Worm (Caenorhabditis elegans) whole organism, young adult: ENCODE data around the gene H41C03.1.

Experiments
- B0035.1 ChIP-seq: sonication (generic microtip); optimal IDR thresholded peaks from 2 replicates; lab custom pipeline; 2016; ENCODE audit warnings: missing genetic modification characterization, mild to moderate bottlenecking, missing compliant biosample characterization, missing genotype, missing genetic modification reagents
- D2030.7 ChIP-seq: fragments of 200-800 bp; sonication (Bioruptor generic); IDR thresholded peaks from 2 replicates; pipeline ENCODE4 v1.3.6; 2022; ENCODE audit warnings: missing genetic modification reagents, missing genetic modification characterization, missing compliant biosample characterization
- K12H6.12 ChIP-seq: fragments of 200-800 bp; sonication (Bioruptor generic); optimal IDR thresholded peaks from 2 replicates; lab custom pipeline; 2018; ENCODE audit warnings: mild to moderate bottlenecking, missing genetic modification characterization, missing compliant biosample characterization
- T07F8.4 ChIP-seq: sonication (generic microtip); optimal IDR thresholded peaks from 2 replicates; lab custom pipeline; 2016; ENCODE audit warnings: mild to moderate bottlenecking, missing genetic modification characterization, moderate library complexity, missing compliant biosample characterization
- Y53G8AR.9 ChIP-seq: fragments of 200-800 bp; sonication (Bioruptor generic); conservative IDR thresholded peaks from 2 replicates; pipeline ENCODE4 v1.3.6; 2022; ENCODE audit warnings: missing genetic modification reagents, missing genetic modification characterization, missing compliant biosample characterization
- Y56A3A.18 ChIP-seq: fragments of 200-800 bp; sonication (Bioruptor generic); IDR thresholded peaks from 2 replicates; pipeline ENCODE4 v1.3.6; 2022; ENCODE audit warnings: missing genetic modification reagents, missing genetic modification characterization, missing compliant biosample characterization
- Y79H2A.3 ChIP-seq: fragments of 200-800 bp; sonication (Bioruptor generic); conservative IDR thresholded peaks from 2 replicates; pipeline ENCODE4 v1.3.6; 2022; ENCODE audit warnings: missing genetic modification reagents, missing genetic modification characterization, missing compliant biosample characterization
- Y95B8A.8 ChIP-seq: fragments of 200-800 bp; sonication (Bioruptor generic); IDR thresholded peaks from 2 replicates; pipeline ENCODE4 v1.3.6; 2022; ENCODE audit warnings: missing genetic modification reagents, missing genetic modification characterization, missing compliant biosample characterization
- akir-1 ChIP-seq: fragments of 200-800 bp; sonication (Bioruptor generic); optimal IDR thresholded peaks from 2 replicates; lab custom pipeline; 2018; ENCODE audit warnings: mild to moderate bottlenecking, missing genetic modification characterization, moderate library complexity, missing compliant biosample characterization
- aptf-2 ChIP-seq: fragments of 200-800 bp; sonication (Bioruptor generic); conservative IDR thresholded peaks from 2 replicates; pipeline ENCODE4 v1.3.6; 2022; ENCODE audit warnings: missing genetic modification reagents, missing genetic modification characterization, missing compliant biosample characterization
- aptf-3 ChIP-seq: fragments of 200-800 bp; sonication (Bioruptor generic); IDR thresholded peaks from 2 replicates; pipeline ENCODE4 v1.3.6; 2022; ENCODE audit warnings: missing genetic modification characterization, missing compliant biosample characterization
- atf-7 ChIP-seq: sonication (generic microtip); optimal IDR thresholded peaks from 2 replicates; lab custom pipeline; 2017; ENCODE audit warnings: mild to moderate bottlenecking, missing genetic modification characterization, missing compliant biosample characterization
- athp-1 ChIP-seq: sonication (generic microtip); optimal IDR thresholded peaks from 2 replicates; lab custom pipeline; 2017; ENCODE audit warnings: mild to moderate bottlenecking, missing genetic modification characterization, missing compliant biosample characterization
- cebp-2 ChIP-seq: fragments of 200-800 bp; sonication (Bioruptor generic); IDR thresholded peaks from 2 replicates; pipeline ENCODE4 v1.3.6; 2022; ENCODE audit warnings: missing genetic modification characterization, missing compliant biosample characterization
- ceh-40 ChIP-seq: fragments of 200-800 bp; sonication (Bioruptor generic); IDR thresholded peaks from 2 replicates; pipeline ENCODE4 v1.3.6; 2022; ENCODE audit warnings: missing genetic modification characterization, missing compliant biosample characterization
- ceh-79 ChIP-seq: sonication (generic microtip); optimal IDR thresholded peaks from 2 replicates; lab custom pipeline; 2017; ENCODE audit warnings: mild to moderate bottlenecking, missing genetic modification characterization, missing compliant biosample characterization
- ceh-91 ChIP-seq: fragments of 200-800 bp; sonication (Bioruptor generic); IDR thresholded peaks from 2 replicates; pipeline ENCODE4 v1.3.6; 2022; ENCODE audit warnings: missing genetic modification reagents, missing genetic modification characterization, missing compliant biosample characterization
- egl-44 ChIP-seq: fragments of 200-800 bp; sonication (Bioruptor generic); IDR thresholded peaks from 2 replicates; pipeline ENCODE4 v1.3.6; 2022; ENCODE audit warnings: missing genetic modification reagents, missing genetic modification characterization, missing compliant biosample characterization
- egrh-3 ChIP-seq: fragments of 200-800 bp; sonication (Bioruptor generic); IDR thresholded peaks from 2 replicates; pipeline ENCODE4 v1.3.6; 2022; ENCODE audit warnings: missing genetic modification reagents, missing genetic modification characterization, missing compliant biosample characterization
- ets-4 ChIP-seq: fragments of 200-800 bp; sonication (Bioruptor generic); optimal IDR thresholded peaks from 2 replicates; lab custom pipeline; 2018; ENCODE audit warnings: mild to moderate bottlenecking, missing genetic modification characterization, missing compliant biosample characterization
- gei-17 ChIP-seq: fragments of 200-800 bp; sonication (Bioruptor generic); optimal IDR thresholded peaks from 2 replicates; lab custom pipeline; 2018; ENCODE audit warnings: mild to moderate bottlenecking, missing genetic modification characterization, missing compliant biosample characterization
- hlh-26 ChIP-seq: fragments of 200-800 bp; sonication (Bioruptor generic); conservative IDR thresholded peaks from 2 replicates; pipeline ENCODE4 v1.3.6; 2022; ENCODE audit warnings: missing genetic modification reagents, missing genetic modification characterization, missing compliant biosample characterization
- let-607 ChIP-seq, 2 experiments: fragments of 200-800 bp in 1 of 2; sonication (Bioruptor generic) in 1 of 2; sonication (generic microtip) in 1 of 2; optimal IDR thresholded peaks; 2 replicates each; lab custom pipeline; 2016 to 2018; ENCODE audit warnings: mild to moderate bottlenecking in 2 of 2, missing compliant biosample characterization in 2 of 2, missing genetic modification characterization in 2 of 2, moderate library complexity in 2 of 2, missing genotype in 1 of 2
- lin-35 ChIP-seq, 3 experiments: fragments of 150-350 bp in 2 of 3; sonication (generic microtip) in 1 of 3; optimal IDR thresholded peaks; 2 replicates each; lab custom pipeline; 2014 to 2018; ENCODE audit warnings: missing biosample characterization in 3 of 3, missing genetic modification characterization in 3 of 3, missing genetic modification reagents in 3 of 3
- lin-40 ChIP-seq: sonication (generic microtip); optimal IDR thresholded peaks from 2 replicates; lab custom pipeline; 2016; ENCODE audit warnings: missing genetic modification characterization, mild to moderate bottlenecking, missing compliant biosample characterization, missing genotype, missing genetic modification reagents
- lsl-1 ChIP-seq: fragments of 200-800 bp; sonication (Bioruptor generic); optimal IDR thresholded peaks from 2 replicates; lab custom pipeline; 2018; ENCODE audit warnings: mild to moderate bottlenecking, missing genetic modification characterization, moderate library complexity, missing compliant biosample characterization
- madf-3 ChIP-seq: fragments of 200-800 bp; sonication (Bioruptor generic); IDR thresholded peaks from 2 replicates; pipeline ENCODE4 v1.3.6; 2022; ENCODE audit warnings: missing genetic modification reagents, missing genetic modification characterization, missing compliant biosample characterization
- madf-6 ChIP-seq: fragments of 200-800 bp; sonication (Bioruptor generic); IDR thresholded peaks from 2 replicates; pipeline ENCODE4 v1.3.6; 2022; ENCODE audit warnings: missing genetic modification reagents, missing genetic modification characterization, missing compliant biosample characterization
- madf-8 ChIP-seq: fragments of 200-800 bp; sonication (Bioruptor generic); conservative IDR thresholded peaks from 2 replicates; pipeline ENCODE4 v1.3.6; 2022; ENCODE audit warnings: missing genetic modification reagents, missing genetic modification characterization, missing compliant biosample characterization
- mxl-1 ChIP-seq: sonication (generic microtip); optimal IDR thresholded peaks from 2 replicates; lab custom pipeline; 2016; ENCODE audit warnings: missing genetic modification characterization, missing compliant biosample characterization
- nfya-2 ChIP-seq: fragments of 200-800 bp; sonication (Bioruptor generic); IDR thresholded peaks from 2 replicates; pipeline ENCODE4 v1.3.6; 2022; ENCODE audit warnings: missing genetic modification reagents, missing genetic modification characterization, missing compliant biosample characterization
- nhr-179 ChIP-seq: sonication (generic microtip); optimal IDR thresholded peaks from 2 replicates; lab custom pipeline; 2016; ENCODE audit warnings: mild to moderate bottlenecking, missing genetic modification characterization, missing compliant biosample characterization
- nhr-27 ChIP-seq: fragments of 200-800 bp; sonication (Bioruptor generic); optimal IDR thresholded peaks from 2 replicates; lab custom pipeline; 2018; ENCODE audit warnings: mild to moderate bottlenecking, missing genetic modification characterization, moderate library complexity, missing compliant biosample characterization
- nhr-80 ChIP-seq: sonication (generic microtip); optimal IDR thresholded peaks from 2 replicates; lab custom pipeline; 2016; ENCODE audit warnings: missing genetic modification characterization, missing compliant biosample characterization
- nhr-90 ChIP-seq: sonication (generic microtip); optimal IDR thresholded peaks from 2 replicates; lab custom pipeline; 2016; ENCODE audit warnings: missing genotype, mild to moderate bottlenecking, missing genetic modification characterization, missing compliant biosample characterization
- rec-8 ChIP-seq, 2 experiments: sonication (generic microtip); optimal IDR thresholded peaks; 2 replicates each; lab custom pipeline; 2016; ENCODE audit warnings: mild to moderate bottlenecking in 2 of 2, missing genetic modification characterization in 2 of 2, missing genetic modification reagents in 2 of 2, missing genotype in 2 of 2, missing biosample characterization in 1 of 2, missing compliant biosample characterization in 1 of 2, moderate library complexity in 1 of 2
- snpc-1.1 ChIP-seq: sonication (generic microtip); optimal IDR thresholded peaks from 2 replicates; lab custom pipeline; 2017; ENCODE audit warnings: missing genetic modification characterization, mild to moderate bottlenecking, missing compliant biosample characterization, antibody characterized with exemption, moderate library complexity, missing genotype, missing genetic modification reagents; ENCODE audit not compliant: insufficient read depth
- snpc-1.3 ChIP-seq: sonication (generic microtip); optimal IDR thresholded peaks from 2 replicates; lab custom pipeline; 2017; ENCODE audit warnings: missing genetic modification characterization, mild to moderate bottlenecking, missing compliant biosample characterization, antibody characterized with exemption, moderate library complexity, missing genotype, missing genetic modification reagents; ENCODE audit not compliant: insufficient read depth
- snpc-4 ChIP-seq, 5 experiments: fragments of 150-350 bp in 1 of 5; sonication (generic microtip) in 4 of 5; optimal IDR thresholded peaks; 2 replicates each; lab custom pipeline; 2014 to 2018; ENCODE audit warnings: missing genetic modification characterization in 5 of 5, missing biosample characterization in 3 of 5, antibody characterized with exemption in 2 of 5, mild to moderate bottlenecking in 2 of 5, missing compliant biosample characterization in 2 of 5, missing genotype in 2 of 5, moderate library complexity in 2 of 5, missing genetic modification reagents in 1 of 5
- somi-1 ChIP-seq: fragments of 200-800 bp; sonication (Bioruptor generic); optimal IDR thresholded peaks from 2 replicates; lab custom pipeline; 2018; ENCODE audit warnings: mild to moderate bottlenecking, missing genetic modification characterization, missing compliant biosample characterization
- tbp1 ChIP-seq: fragments of 200-800 bp; sonication (Bioruptor generic); optimal IDR thresholded peaks from 2 replicates; lab custom pipeline; 2018; ENCODE audit warnings: mild to moderate bottlenecking, missing genetic modification characterization, missing compliant biosample characterization
- unc-130 ChIP-seq: sonication (generic microtip); optimal IDR thresholded peaks from 2 replicates; lab custom pipeline; 2016; ENCODE audit warnings: missing genetic modification reagents, missing genetic modification characterization, missing compliant biosample characterization
- unc-62 ChIP-seq: fragments of 150-350 bp; optimal IDR thresholded peaks from 2 replicates; lab custom pipeline; 2014; ENCODE audit warnings: missing biosample characterization, missing genetic modification reagents, missing genetic modification characterization
- xnd-1 ChIP-seq: sonication (generic microtip); optimal IDR thresholded peaks from 2 replicates; lab custom pipeline; 2016; ENCODE audit warnings: missing genotype, missing genetic modification reagents, missing genetic modification characterization, missing compliant biosample characterization
- ztf-22 ChIP-seq: fragments of 200-800 bp; sonication (Bioruptor generic); optimal IDR thresholded peaks from 2 replicates; lab custom pipeline; 2018; ENCODE audit warnings: mild to moderate bottlenecking, missing genetic modification characterization, moderate library complexity, missing compliant biosample characterization
- ztf-28 ChIP-seq: fragments of 200-800 bp; sonication (Bioruptor generic); IDR thresholded peaks from 2 replicates; pipeline ENCODE4 v1.3.6; 2022; ENCODE audit warnings: missing genetic modification reagents, missing genetic modification characterization, missing compliant biosample characterization
- ztf-3 ChIP-seq: fragments of 200-800 bp; sonication (Bioruptor generic); optimal IDR thresholded peaks from 2 replicates; lab custom pipeline; 2018; ENCODE audit warnings: mild to moderate bottlenecking, missing genetic modification characterization, missing compliant biosample characterization

The H41C03.1 gene

DNA sequence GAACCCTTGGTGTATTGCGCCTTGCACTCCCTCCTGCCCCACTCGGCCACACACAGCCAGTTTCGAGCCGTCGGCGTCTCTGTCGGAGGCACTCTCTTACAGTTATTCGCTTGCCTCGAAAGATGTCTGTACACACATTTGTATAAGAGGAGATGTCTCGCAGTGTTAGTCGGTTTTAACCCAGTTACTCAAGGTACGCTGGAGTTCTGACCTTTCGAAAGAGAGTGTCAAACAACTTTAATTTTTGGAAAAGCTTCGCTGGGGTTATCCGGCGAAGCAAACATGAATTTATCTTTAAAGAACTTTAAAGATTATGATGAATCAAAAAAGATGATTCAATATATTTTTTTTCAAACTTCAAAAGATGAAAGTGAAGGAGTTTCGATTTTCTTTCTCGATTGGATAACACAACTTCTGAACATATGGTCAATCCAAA lies 9.5 kb upstream of the H41C03.1 start (continued):
- TF ChIP-seq aptf-2 (GFP tag; lab: Robert Waterston, UW) (peak; percentile 73; the same call in 1 of the 2 replicates), lin-35 (GFP tag; optimal IDR thresholded peaks at IDR 0.05; lab: Kevin White, UChicago) (peak in 2 of 3 experiments; percentile 91 to 94), unc-62 (GFP tag; lab: Kevin White, UChicago) (peak; percentile 67), snpc-1.3 (tag; lab: Kevin White, UChicago) (peak; percentile 96), nhr-179 (tag; lab: Kevin White, UChicago) (peak; percentile 78), madf-6 (GFP tag; lab: Robert Waterston, UW) (peak; percentile 94), ztf-22 (GFP tag; lab: Kevin White, UChicago) (peak; percentile 98), cebp-2 (GFP tag; lab: Robert Waterston, UW) (peak; percentile 94), lin-40 (peak; percentile 99), nhr-80 (tag; lab: Kevin White, UChicago) (peak; percentile 81), D2030.7 (GFP tag; lab: Robert Waterston, UW) (peak; percentile 99), nfya-2 (GFP tag; lab: Robert Waterston, UW) (peak; percentile 76; the same call in 1 of the 2 replicates), ceh-79 (tag; lab: Kevin White, UChicago) (peak; percentile 97), ztf-28 (GFP tag; lab: Robert Waterston, UW) (peak; percentile 94), lsl-1 (peak; percentile 84), unc-130 (GFP tag; lab: Kevin White, UChicago) (peak; percentile 94), ztf-3 (peak; percentile 96), ceh-91 (peak; percentile 76), nhr-90 (peak; percentile 91), nhr-27 (peak; percentile 93), rec-8 (tag; optimal IDR thresholded peaks at IDR 0.05; lab: Kevin White, UChicago) (peak; percentile 86 to 93), snpc-1.1 (tag; lab: Kevin White, UChicago) (peak; percentile 99), somi-1 (GFP tag; lab: Kevin White, UChicago) (peak; percentile 98), atf-7 (tag; lab: Kevin White, UChicago) (peak; percentile 98), madf-8 (GFP tag; lab: Robert Waterston, UW) (peak; percentile 84), B0035.1 (peak; percentile 97), Y53G8AR.9 (GFP tag; lab: Robert Waterston, UW) (peak; percentile 99), Y79H2A.3 (peak; percentile 94), Y95B8A.8 (GFP tag; lab: Robert Waterston, UW) (peak; percentile 98), aptf-3 (peak; percentile 81), madf-3 (GFP tag; lab: Robert Waterston, UW) (peak; percentile 95), tbp1 (peak; percentile 84), akir-1 (peak; percentile 83), mxl-1 (tag; lab: Kevin White, UChicago) (peak; percentile 87), K12H6.12 (tag; lab: Kevin White, UChicago) (peak; percentile 99), xnd-1 (tag; lab: Kevin White, UChicago) (peak; percentile 71), snpc-4 (GFP tag; optimal IDR thresholded peaks at IDR 0.05; lab: Kevin White, UChicago) (peak; percentile 100), snpc-4 (tag; optimal IDR thresholded peaks at IDR 0.05; lab: Kevin White, UChicago) (peak; percentile 100), hlh-26 (no peak), let-607 (tag; optimal IDR thresholded peaks at IDR 0.05; lab: Kevin White, UChicago) (peak; percentile 83 to 94), egrh-3 (GFP tag; lab: Robert Waterston, UW) (peak; percentile 84), ets-4 (peak; percentile 94), gei-17 (peak; percentile 95), egl-44 (GFP tag; lab: Robert Waterston, UW) (peak; percentile 95), T07F8.4 (tag; lab: Kevin White, UChicago) (peak; percentile 94), athp-1 (tag; lab: Kevin White, UChicago) (peak; percentile 95), Y56A3A.18 (GFP tag; lab: Robert Waterston, UW) (peak; percentile 98), ceh-40 (peak; percentile 80)
